Worm (Caenorhabditis elegans): ENCODE results near the gene rnp-2.
"Not testable (repeated sequence)": the region's sequence is repeated elsewhere in the genome, so short reads cannot be mapped to it uniquely, and the experiment has no call there.

DNA sequence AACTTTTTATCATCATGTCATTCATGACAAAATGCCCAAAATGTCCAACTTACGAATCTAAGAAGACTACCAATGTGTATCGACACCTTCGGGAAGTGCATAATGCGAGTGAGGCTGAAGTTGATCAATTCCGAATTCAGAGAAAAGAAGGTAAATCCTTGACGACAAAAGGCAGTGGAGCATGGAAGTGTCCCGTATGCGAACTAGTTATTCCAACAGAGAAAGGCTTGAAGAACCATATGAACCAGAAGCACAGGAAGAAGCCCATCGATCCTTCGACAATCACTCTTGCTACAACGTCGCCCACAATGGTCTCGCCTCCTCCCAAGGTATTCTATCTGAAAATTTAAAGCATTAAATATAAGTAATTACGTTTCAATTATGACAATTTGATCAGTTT is 14.2 kb downstream of the rnp-2 start, which contains the start of gene K08D10.11:
- TF ChIP-seq ces-1 (GFP tag; optimal IDR thresholded peaks at IDR 0.05); unc-120 (tag; optimal IDR thresholded peaks at IDR 0.05; ENCODE audit: poor library complexity, severe bottlenecking); elt-1 (tag; optimal IDR thresholded peaks at IDR 0.05; ENCODE audit: borderline replicate concordance, insufficient read depth); snpc-4 (tag; optimal IDR thresholded peaks at IDR 0.05); nhr-28 (tag; optimal IDR thresholded peaks at IDR 0.05); unc-39 (tag; optimal IDR thresholded peaks at IDR 0.05); nhr-12 (tag; optimal IDR thresholded peaks at IDR 0.05); pha-4 (tag; optimal IDR thresholded peaks at IDR 0.05); sem-2 (GFP tag; optimal IDR thresholded peaks at IDR 0.05); hlh-1 (tag; optimal IDR thresholded peaks at IDR 0.05): not testable (repeated sequence)

Data from whole organism, mixed stage, embryonic.